Fruit fly (Drosophila melanogaster): ENCODE data around the gene CG31142.

The CG31142 gene

DNA sequence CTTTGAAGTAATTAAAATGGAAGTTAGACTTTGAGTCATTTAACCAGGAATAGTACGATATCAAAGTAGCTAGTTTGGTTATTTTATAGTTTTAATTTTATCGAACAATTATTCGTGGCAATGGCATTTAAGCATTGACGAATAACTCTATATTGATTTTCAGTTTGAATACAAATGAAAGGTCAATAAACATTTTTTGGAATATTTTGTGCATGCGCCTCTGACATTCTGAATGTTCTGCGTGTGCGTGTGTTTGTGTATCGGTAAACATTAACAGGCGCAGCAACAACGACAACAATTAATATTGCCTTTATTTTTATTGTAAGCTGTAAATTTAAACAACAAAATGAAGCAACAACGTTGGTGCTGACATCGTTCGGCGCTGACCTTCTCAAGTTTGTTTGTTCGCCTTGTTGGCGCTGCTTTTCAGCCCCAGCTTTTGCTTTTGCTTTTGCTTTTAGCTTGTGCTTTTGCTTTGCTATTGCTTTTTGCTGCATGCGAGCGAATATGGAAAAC, 19.6 kb upstream of the CG31142 start (continued):
- TF ChIP-seq CHES-1-like (GFP tag; optimal IDR thresholded peaks at IDR 0.05) (peak; percentile 9), nau (GFP tag; optimal IDR thresholded peaks at IDR 0.05) (peak; percentile 80), CG8281 (tag; optimal IDR thresholded peaks at IDR 0.05) (peak; percentile 31), gt (GFP tag; IDR thresholded peaks at IDR 0.05) (no peak), ase (GFP tag; IDR thresholded peaks at IDR 0.05) (no peak), ash1 (GFP tag; optimal IDR thresholded peaks at IDR 0.05) (no peak), otp (GFP tag; IDR thresholded peaks at IDR 0.05) (0 out of 3 replicates have a peak, but pooled peaks have one; percentile 13), CG31224 (GFP tag; IDR thresholded peaks at IDR 0.05) (no peak), CG6765 (GFP tag; optimal IDR thresholded peaks at IDR 0.05) (peak; percentile 1), Nf-YC (tag; optimal IDR thresholded peaks at IDR 0.05) (peak; percentile 22), CG7556 (GFP tag; optimal IDR thresholded peaks at IDR 0.05) (peak; percentile 50), CG1529 (GFP tag; optimal IDR thresholded peaks at IDR 0.05) (peak; percentile 34), pnt (GFP tag; optimal IDR thresholded peaks at IDR 0.05) (no peak), CG3838 (GFP tag; optimal IDR thresholded peaks at IDR 0.05) (no peak), CG14710 (tag; optimal IDR thresholded peaks at IDR 0.05) (peak; percentile 16), CG10654 (GFP tag; optimal IDR thresholded peaks at IDR 0.05) (no peak), CG8388 (GFP tag; optimal IDR thresholded peaks at IDR 0.05) (no peak), Mes4 (GFP tag; optimal IDR thresholded peaks at IDR 0.05) (no peak), CG12071 (GFP tag; optimal IDR thresholded peaks at IDR 0.05) (peak; percentile 31), CG18619 (GFP tag; optimal IDR thresholded peaks at IDR 0.05) (peak; percentile 37), CG16813 (GFP tag; IDR thresholded peaks at IDR 0.05; ENCODE audit: partially characterized antibody) (no peak), CG17328 (GFP tag; IDR thresholded peaks at IDR 0.05) (0 out of 2 replicates have a peak, but pooled peaks have one; percentile 25), danr (GFP tag; IDR thresholded peaks at IDR 0.05) (no peak), CG4707 (GFP tag; optimal IDR thresholded peaks at IDR 0.05) (no peak), CG18764 (GFP tag; optimal IDR thresholded peaks at IDR 0.05) (peak; percentile 39), Mrtf (GFP tag; IDR thresholded peaks at IDR 0.05) (no peak), CG1603 (tag; optimal IDR thresholded peaks at IDR 0.05) (peak; percentile 29), CG7839 (tag; optimal IDR thresholded peaks at IDR 0.05) (no peak), org-1 (GFP tag; optimal IDR thresholded peaks at IDR 0.05) (no peak), D19A (tag; optimal IDR thresholded peaks at IDR 0.05) (no peak), CG10321 (GFP tag; IDR thresholded peaks at IDR 0.05) (0 out of 2 replicates have a peak, but pooled peaks have one; percentile 13), Sry-β (GFP tag; optimal IDR thresholded peaks at IDR 0.05) (no peak), CG4854 (GFP tag; optimal IDR thresholded peaks at IDR 0.05) (no peak), CG3407 (GFP tag; optimal IDR thresholded peaks at IDR 0.05) (peak; percentile 7), CG17359 (tag; optimal IDR thresholded peaks at IDR 0.05) (peak; percentile 36), CG4282 (GFP tag; optimal IDR thresholded peaks at IDR 0.05) (no peak), gro (GFP tag; optimal IDR thresholded peaks at IDR 0.05) (no peak), CG1792 (GFP tag; optimal IDR thresholded peaks at IDR 0.05) (peak; percentile 27), lab (GFP tag; optimal IDR thresholded peaks at IDR 0.05) (peak; percentile 69), C15 (GFP tag; IDR thresholded peaks at IDR 0.05) (no peak), HmgZ (tag; optimal IDR thresholded peaks at IDR 0.05) (peak; percentile 8), unpg (GFP tag; optimal IDR thresholded peaks at IDR 0.05) (peak; percentile 17), pfk (GFP tag; optimal IDR thresholded peaks at IDR 0.05) (no peak), CG17361 (GFP tag; IDR thresholded peaks at IDR 0.05) (0 out of 3 replicates have a peak, but pooled peaks have one; percentile 12), CG5180 (GFP tag; optimal IDR thresholded peaks at IDR 0.05) (peak; percentile 48), jumu (GFP tag; optimal IDR thresholded peaks at IDR 0.05) (no peak), Dek (tag; optimal IDR thresholded peaks at IDR 0.05) (peak; percentile 22), bsh (GFP tag; optimal IDR thresholded peaks at IDR 0.05) (peak in 1 of 2 experiments; percentile 42), Lhr (GFP tag; optimal IDR thresholded peaks at IDR 0.05) (no peak), CG10959 (GFP tag; IDR thresholded peaks at IDR 0.05) (no peak)

Measured in whole organism, embryonic.